Fruit fly (Drosophila melanogaster) whole organism, embryonic: ENCODE results near the gene CG16798.

Experiments used
- Atf6 ChIP-seq: fragments of 200-800 bp; sonication (Bioruptor generic); IDR thresholded peaks from 2 replicates; pipeline ENCODE4 v1.3.6; 2022; ENCODE audit warnings: missing biosample characterization, missing genetic modification characterization
- B-H2 ChIP-seq: fragments of 200-800 bp; sonication (Bioruptor generic); optimal IDR thresholded peaks from 2 replicates; lab custom pipeline; 2018; ENCODE audit warnings: missing biosample characterization, mild to moderate bottlenecking, missing genetic modification characterization
- CG11504 ChIP-seq: fragments of 200-800 bp; sonication (Bioruptor generic); optimal IDR thresholded peaks from 3 replicates; lab custom pipeline; 2019; ENCODE audit warnings: missing biosample characterization, mild to moderate bottlenecking, missing genetic modification characterization, moderate library complexity
- CG12299 ChIP-seq: fragments of 200-800 bp; sonication (Bioruptor generic); optimal IDR thresholded peaks from 2 replicates; lab custom pipeline; 2018; ENCODE audit warnings: missing biosample characterization, mild to moderate bottlenecking, missing genetic modification characterization
- CG12769 ChIP-seq: fragments of 200-800 bp; sonication (Bioruptor generic); optimal IDR thresholded peaks from 2 replicates; lab custom pipeline; 2019; ENCODE audit warnings: missing biosample characterization, mild to moderate bottlenecking, missing genetic modification characterization, moderate library complexity
- CG13123 ChIP-seq: fragments of 200-800 bp; sonication (Bioruptor generic); optimal IDR thresholded peaks from 2 replicates; lab custom pipeline; 2016; ENCODE audit warnings: missing biosample characterization, missing genetic modification characterization
- CG13624 ChIP-seq: fragments of 200-800 bp; sonication (Bioruptor generic); optimal IDR thresholded peaks from 2 replicates; lab custom pipeline; 2016; ENCODE audit warnings: missing biosample characterization, missing genetic modification characterization
- CG14050 ChIP-seq: fragments of 200-800 bp; sonication (Bioruptor generic); IDR thresholded peaks from 3 replicates; pipeline ENCODE4 v1.3.6; 2022; ENCODE audit warnings: missing biosample characterization, missing genetic modification characterization
- CG14860 ChIP-seq: fragments of 200-800 bp; sonication (Bioruptor generic); IDR thresholded peaks from 3 replicates; pipeline ENCODE4 v1.3.6; 2022; ENCODE audit warnings: missing biosample characterization, missing genetic modification characterization; ENCODE audit not compliant: partially characterized antibody
- CG15514 ChIP-seq: fragments of 200-800 bp; sonication (Bioruptor generic); optimal IDR thresholded peaks from 3 replicates; lab custom pipeline; 2017; ENCODE audit warnings: missing biosample characterization, missing genetic modification characterization, mild to moderate bottlenecking, moderate library complexity, missing genetic modification reagents
- CG17912 ChIP-seq: fragments of 200-800 bp; sonication (Bioruptor generic); optimal IDR thresholded peaks from 2 replicates; lab custom pipeline; 2018; ENCODE audit warnings: missing biosample characterization, mild to moderate bottlenecking, missing genetic modification characterization
- CG18011 ChIP-seq: fragments of 200-800 bp; sonication (Bioruptor generic); optimal IDR thresholded peaks from 2 replicates; lab custom pipeline; 2017; ENCODE audit warnings: missing biosample characterization, missing genetic modification characterization, mild to moderate bottlenecking, moderate library complexity, missing genotype
- CG18262 ChIP-seq: fragments of 200-800 bp; optimal IDR thresholded peaks from 3 replicates; lab custom pipeline; 2019; ENCODE audit warnings: missing biosample characterization, mild to moderate bottlenecking, missing genetic modification characterization, moderate library complexity
- CG18619 ChIP-seq: fragments of 200-800 bp; sonication (Bioruptor generic); optimal IDR thresholded peaks from 3 replicates; lab custom pipeline; 2017; ENCODE audit warnings: missing biosample characterization, mild to moderate bottlenecking, missing genetic modification characterization
- CG32532 ChIP-seq: fragments of 200-800 bp; sonication (Bioruptor generic); IDR thresholded peaks from 2 replicates; pipeline ENCODE4 v1.3.6; 2022; ENCODE audit warnings: missing biosample characterization, missing genetic modification characterization
- CG32767 ChIP-seq: fragments of 200-800 bp; sonication (Bioruptor generic); IDR thresholded peaks from 2 replicates; pipeline ENCODE4 v1.3.6; 2022; ENCODE audit warnings: missing biosample characterization, missing genetic modification characterization
- CG33213 ChIP-seq: fragments of 200-800 bp; sonication (Bioruptor generic); optimal IDR thresholded peaks from 3 replicates; lab custom pipeline; 2016; ENCODE audit warnings: missing biosample characterization, missing genetic modification characterization
- CG34422 ChIP-seq: fragments of 200-800 bp; sonication (Bioruptor generic); IDR thresholded peaks from 3 replicates; pipeline ENCODE4 v1.3.6; 2022; ENCODE audit warnings: missing biosample characterization, missing genetic modification characterization
- CG7745 ChIP-seq: fragments of 200-800 bp; sonication (Bioruptor generic); optimal IDR thresholded peaks from 2 replicates; lab custom pipeline; 2018; ENCODE audit warnings: missing biosample characterization, mild to moderate bottlenecking, missing genetic modification characterization, moderate library complexity
- CG9437 ChIP-seq: fragments of 200-800 bp; sonication (Bioruptor generic); optimal IDR thresholded peaks from 2 replicates; lab custom pipeline; 2018; ENCODE audit warnings: missing biosample characterization, mild to moderate bottlenecking, missing genetic modification characterization
- Deaf1 ChIP-seq: fragments of 200-800 bp; optimal IDR thresholded peaks from 3 replicates; lab custom pipeline; 2019; ENCODE audit warnings: missing biosample characterization, mild to moderate bottlenecking, missing genetic modification characterization, moderate library complexity
- Dip2 ChIP-seq: fragments of 200-800 bp; sonication (Bioruptor generic); IDR thresholded peaks from 2 replicates; pipeline ENCODE4 v1.3.6; 2022; ENCODE audit warnings: missing biosample characterization, missing genetic modification characterization
- Dp ChIP-seq: fragments of 200-800 bp; sonication (Bioruptor generic); optimal IDR thresholded peaks from 2 replicates; lab custom pipeline; 2018; ENCODE audit warnings: missing biosample characterization, mild to moderate bottlenecking, missing genetic modification characterization, moderate library complexity
- E2f2 ChIP-seq: fragments of 200-800 bp; sonication (Bioruptor generic); IDR thresholded peaks from 2 replicates; pipeline ENCODE4 v1.3.6; 2022; ENCODE audit warnings: missing biosample characterization, missing genetic modification characterization
- HLH4C ChIP-seq: fragments of 200-800 bp; sonication (Bioruptor generic); IDR thresholded peaks from 3 replicates; pipeline ENCODE4 v1.3.6; 2022; ENCODE audit warnings: missing biosample characterization, missing genetic modification characterization; ENCODE audit not compliant: partially characterized antibody
- Hey ChIP-seq: fragments of 200-800 bp; sonication (Bioruptor generic); optimal IDR thresholded peaks from 3 replicates; lab custom pipeline; 2018; ENCODE audit warnings: missing biosample characterization, mild to moderate bottlenecking, missing genetic modification characterization
- Lhr ChIP-seq: fragments of 200-800 bp; sonication (Bioruptor generic); optimal IDR thresholded peaks from 3 replicates; lab custom pipeline; 2017; ENCODE audit warnings: mild to moderate bottlenecking, missing biosample characterization, missing genetic modification reagents, missing genetic modification characterization
- Meics ChIP-seq: fragments of 200-800 bp; sonication (Bioruptor generic); optimal IDR thresholded peaks from 2 replicates; lab custom pipeline; 2017; ENCODE audit warnings: missing biosample characterization, mild to moderate bottlenecking, missing genetic modification characterization
- Mrtf ChIP-seq: fragments of 200-800 bp; sonication (Bioruptor generic); IDR thresholded peaks from 3 replicates; pipeline ENCODE4 v1.3.6; 2022; ENCODE audit warnings: missing biosample characterization, missing genetic modification characterization
- Opbp ChIP-seq: fragments of 200-800 bp; sonication (Bioruptor generic); IDR thresholded peaks from 3 replicates; pipeline ENCODE4 v1.3.6; 2022; ENCODE audit warnings: missing biosample characterization, missing genetic modification characterization; ENCODE audit not compliant: partially characterized antibody
- Tbp ChIP-seq: fragments of >200 bp; optimal IDR thresholded peaks from 2 replicates; lab custom pipeline; 2018; ENCODE audit warnings: missing biosample characterization, missing genetic modification characterization
- YL-1 ChIP-seq: fragments of 200-800 bp; sonication (Bioruptor generic); optimal IDR thresholded peaks from 3 replicates; lab custom pipeline; 2017; ENCODE audit warnings: missing biosample characterization, mild to moderate bottlenecking, missing genetic modification characterization
- bbx ChIP-seq: fragments of 200-800 bp; sonication (Bioruptor generic); IDR thresholded peaks from 2 replicates; pipeline ENCODE4 v1.3.6; 2022; ENCODE audit warnings: missing biosample characterization, missing genetic modification characterization; ENCODE audit not compliant: partially characterized antibody
- chinmo ChIP-seq: fragments of 200-800 bp; sonication (Bioruptor generic); IDR thresholded peaks from 4 replicates; pipeline ENCODE4 v1.3.6; 2022; ENCODE audit warnings: missing biosample characterization, missing genetic modification characterization; ENCODE audit not compliant: partially characterized antibody
- crp ChIP-seq, 2 experiments: fragments of 200-800 bp; sonication (Bioruptor generic); optimal IDR thresholded peaks; 2 replicates in 1 of 2; 3 replicates in 1 of 2; lab custom pipeline; 2017; ENCODE audit warnings: missing biosample characterization in 2 of 2, missing genetic modification characterization in 2 of 2, mild to moderate bottlenecking in 1 of 2, moderate library complexity in 1 of 2
- ftz-f1 ChIP-seq: fragments of 200-800 bp; sonication (Bioruptor generic); optimal IDR thresholded peaks from 2 replicates; lab custom pipeline; 2016; ENCODE audit warnings: missing biosample characterization, missing genetic modification characterization
- gem ChIP-seq: fragments of 200-800 bp; sonication (Bioruptor generic); optimal IDR thresholded peaks from 2 replicates; lab custom pipeline; 2019; ENCODE audit warnings: missing biosample characterization, mild to moderate bottlenecking, missing genetic modification characterization, moderate library complexity
- gfzf ChIP-seq: fragments of 200-800 bp; sonication (Bioruptor generic); optimal IDR thresholded peaks from 2 replicates; lab custom pipeline; 2016; ENCODE audit warnings: missing biosample characterization, mild to moderate bottlenecking, missing genetic modification characterization, moderate library complexity
- hkb ChIP-seq, 2 experiments: fragments of 200-800 bp in 1 of 2; fragments of >200 bp in 1 of 2; sonication (Bioruptor generic) in 1 of 2; IDR thresholded peaks in 1 of 2; optimal IDR thresholded peaks in 1 of 2; 2 replicates each; pipeline versions ENCODE4 v1.3.6 to Lab custom; 2017 to 2022; ENCODE audit warnings: missing biosample characterization in 1 of 2, missing genetic modification characterization in 1 of 2
- insv ChIP-seq, 2 experiments: fragments of 200-800 bp; sonication (Bioruptor generic); optimal IDR thresholded peaks; 3 replicates each; lab custom pipeline; 2016 to 2018; ENCODE audit warnings: missing biosample characterization in 2 of 2, missing genetic modification characterization in 2 of 2
- kah ChIP-seq: fragments of 200-800 bp; sonication (Bioruptor generic); optimal IDR thresholded peaks from 2 replicates; lab custom pipeline; 2018; ENCODE audit warnings: missing biosample characterization, mild to moderate bottlenecking, missing genetic modification characterization
- luna ChIP-seq: fragments of 200-800 bp; sonication (Bioruptor generic); optimal IDR thresholded peaks from 2 replicates; lab custom pipeline; 2016; ENCODE audit warnings: missing biosample characterization, missing genetic modification characterization
- run ChIP-seq: fragments of 200-800 bp; sonication (Bioruptor generic); optimal IDR thresholded peaks from 3 replicates; lab custom pipeline; 2018; ENCODE audit warnings: missing biosample characterization, mild to moderate bottlenecking, missing genetic modification characterization
- sens ChIP-seq: fragments of 200-800 bp; sonication (Bioruptor generic); peaks from one replicate; lab custom pipeline; 2016; ENCODE audit warnings: missing biosample characterization, missing genetic modification characterization
- sna ChIP-seq: fragments of 200-800 bp; sonication (Bioruptor generic); IDR thresholded peaks from 2 replicates; pipeline ENCODE4 v1.3.6; 2022; ENCODE audit warnings: missing biosample characterization, missing genetic modification characterization; ENCODE audit not compliant: partially characterized antibody
- sug ChIP-seq: fragments of 200-800 bp; optimal IDR thresholded peaks from 2 replicates; lab custom pipeline; 2019; ENCODE audit warnings: missing biosample characterization, mild to moderate bottlenecking, missing genetic modification characterization, moderate library complexity

Gene CG16798

DNA sequence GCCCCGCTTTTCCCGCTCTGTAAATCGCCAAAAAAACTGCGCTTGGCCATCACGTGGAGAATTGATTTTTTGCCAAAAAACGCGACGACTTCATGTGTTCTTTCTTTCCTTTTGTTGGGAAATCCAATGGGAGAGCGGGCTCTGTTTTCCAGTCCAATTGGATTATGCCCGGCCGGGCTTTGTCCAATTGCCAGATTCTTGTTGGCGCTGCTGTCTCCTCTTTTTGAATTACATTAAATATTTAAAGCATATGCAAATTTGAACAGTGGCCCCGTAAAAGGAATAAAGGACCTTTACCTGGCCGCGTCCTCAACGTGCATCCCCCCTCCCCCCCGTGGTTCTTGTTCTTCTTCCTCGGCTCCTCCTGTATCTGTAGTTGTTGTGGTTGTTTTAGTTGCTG, 47.3 kb upstream of the CG16798 start (continued):
- no peak for TF ChIP-seq CG14860 (GFP tag; lab: Robert Waterston, UW)
- TF ChIP-seq CG34422 (GFP tag; lab: Robert Waterston, UW), result no peak
- TF ChIP-seq luna (GFP tag; lab: Kevin White, UChicago), result no peak
- TF ChIP-seq CG33213 (GFP tag; lab: Kevin White, UChicago), result no peak
- peak; percentile 15 to 87 for TF ChIP-seq insv (GFP tag; optimal IDR thresholded peaks at IDR 0.05; lab: Kevin White, UChicago)
- no peak for TF ChIP-seq hkb (optimal IDR thresholded peaks at IDR 0.05; lab: Kevin White, UChicago)
- no peak for TF ChIP-seq hkb (GFP tag; IDR thresholded peaks at IDR 0.05; lab: Robert Waterston, UW)
- TF ChIP-seq CG11504, result no peak

DNA sequence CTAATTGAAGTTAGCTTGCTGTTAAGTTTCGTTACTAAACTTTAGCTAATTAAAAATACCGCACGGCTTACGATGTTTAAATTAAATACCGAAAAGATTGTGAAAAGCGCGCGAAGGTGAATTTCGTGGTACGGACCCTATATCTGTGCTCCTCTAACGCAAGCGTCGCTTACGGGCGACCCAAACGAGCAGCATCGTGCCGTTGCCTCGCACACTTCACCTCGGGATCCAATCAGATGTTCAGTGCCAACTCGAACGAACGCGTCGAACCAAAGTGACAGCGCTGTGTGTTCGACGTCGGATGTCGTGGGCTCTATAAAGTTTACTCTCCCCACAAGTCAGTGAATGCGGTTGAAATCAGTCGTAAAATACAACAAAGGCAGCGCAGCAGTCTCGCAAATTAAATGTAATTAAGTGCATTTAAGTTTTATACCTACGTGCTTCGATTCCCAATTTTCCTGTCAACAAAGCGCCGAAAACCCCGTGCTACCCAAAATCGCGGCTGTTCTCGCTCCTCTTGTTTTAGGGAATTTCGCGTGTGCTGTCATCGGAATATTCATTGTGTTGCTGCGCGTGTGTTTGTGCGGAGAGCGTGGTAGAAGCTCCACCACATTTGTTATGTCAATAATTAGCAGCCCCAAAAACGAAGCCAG, 46.7 kb upstream of the CG16798 start:
- TF ChIP-seq Hey (tag; lab: Kevin White, UChicago), result no peak
- no peak for TF ChIP-seq CG17912 (GFP tag; lab: Kevin White, UChicago)
- TF ChIP-seq Opbp, result peak; percentile 54; the same call in 1 of the 3 replicates
- 0 out of 2 replicates have a peak, but pooled peaks have one; percentile 19 for TF ChIP-seq sna (GFP tag; lab: Robert Waterston, UW)
- no peak for TF ChIP-seq luna (GFP tag; lab: Kevin White, UChicago)
- 0 out of 2 replicates have a peak, but pooled peaks have one; percentile 7 for TF ChIP-seq Atf6 (GFP tag; lab: Robert Waterston, UW)
- peak; percentile 12 for TF ChIP-seq CG18011 (GFP tag; lab: Kevin White, UChicago)
- TF ChIP-seq Tbp (GFP tag; lab: Kevin White, UChicago), result no peak
- no peak for TF ChIP-seq CG14050 (GFP tag; lab: Robert Waterston, UW)
- TF ChIP-seq CG13123 (GFP tag; lab: Kevin White, UChicago), result no peak
- peak; percentile 80 for TF ChIP-seq Dp (GFP tag; lab: Kevin White, UChicago)
- TF ChIP-seq CG9437 (GFP tag; lab: Kevin White, UChicago), result peak; percentile 23
- TF ChIP-seq gem, result no peak
- no peak for TF ChIP-seq HLH4C
- TF ChIP-seq Meics (GFP tag; lab: Kevin White, UChicago), result peak; percentile 100
- peak; percentile 22 for TF ChIP-seq YL-1 (GFP tag; lab: Kevin White, UChicago)
- peak in 1 of 2 experiments; percentile 75 for TF ChIP-seq crp (GFP tag; optimal IDR thresholded peaks at IDR 0.05; lab: Kevin White, UChicago)
- peak; percentile 16 for TF ChIP-seq Deaf1
- peak; percentile 6 for TF ChIP-seq B-H2
- TF ChIP-seq run (tag; lab: Kevin White, UChicago), result peak; percentile 25
- peak; percentile 10; the same call in 1 of the 2 replicates for TF ChIP-seq bbx (GFP tag; lab: Robert Waterston, UW)
- no peak for TF ChIP-seq CG32767
- TF ChIP-seq gfzf (GFP tag; lab: Kevin White, UChicago), result peak; percentile 34
- TF ChIP-seq Lhr (GFP tag; lab: Kevin White, UChicago), result peak; percentile 69
- TF ChIP-seq sens (GFP tag; lab: Kevin White, UChicago), result peak; percentile 44
- no peak for TF ChIP-seq CG18619 (GFP tag; lab: Kevin White, UChicago)
- peak; percentile 68; the same call in 2 of the 4 replicates for TF ChIP-seq chinmo (GFP tag; lab: Robert Waterston, UW)
- no peak for TF ChIP-seq Mrtf (GFP tag; lab: Robert Waterston, UW)
- TF ChIP-seq E2f2 (GFP tag; lab: Robert Waterston, UW), result peak; percentile 85
- no peak for TF ChIP-seq CG15514 (GFP tag; lab: Kevin White, UChicago)
- TF ChIP-seq CG12299 (tag; lab: Kevin White, UChicago), result no peak
- TF ChIP-seq CG32532 (GFP tag; lab: Robert Waterston, UW), result no peak
- peak; percentile 67 for TF ChIP-seq CG12769 (tag; lab: Kevin White, UChicago)
- TF ChIP-seq sug, result peak; percentile 26
- peak; percentile 2 for TF ChIP-seq CG18262
- TF ChIP-seq Dip2 (GFP tag; lab: Robert Waterston, UW), result no peak
- no peak for TF ChIP-seq kah (GFP tag; lab: Kevin White, UChicago)
- TF ChIP-seq ftz-f1 (GFP tag; lab: Kevin White, UChicago), result peak; percentile 32
- TF ChIP-seq CG13624 (GFP tag; lab: Kevin White, UChicago), result peak; percentile 1
- TF ChIP-seq CG7745 (tag; lab: Kevin White, UChicago), result peak; percentile 98
